Fruit fly (Drosophila melanogaster): Measurements from ENCODE around the gene Vps33B.

- TF ChIP-seq Myc (optimal IDR thresholded peaks at IDR 0.05) (no peak), Sin3A (optimal IDR thresholded peaks at IDR 0.05) (no peak), h (optimal IDR thresholded peaks at IDR 0.05) (no peak)
Measured at dm6 chr3R:25446482-25447300, 26.6 kb upstream of the Vps33B start.

All from Kc167 (cell line).